Fruit fly (Drosophila melanogaster): ENCODE results near the gene mRpS26.

The mRpS26 gene

DNA sequence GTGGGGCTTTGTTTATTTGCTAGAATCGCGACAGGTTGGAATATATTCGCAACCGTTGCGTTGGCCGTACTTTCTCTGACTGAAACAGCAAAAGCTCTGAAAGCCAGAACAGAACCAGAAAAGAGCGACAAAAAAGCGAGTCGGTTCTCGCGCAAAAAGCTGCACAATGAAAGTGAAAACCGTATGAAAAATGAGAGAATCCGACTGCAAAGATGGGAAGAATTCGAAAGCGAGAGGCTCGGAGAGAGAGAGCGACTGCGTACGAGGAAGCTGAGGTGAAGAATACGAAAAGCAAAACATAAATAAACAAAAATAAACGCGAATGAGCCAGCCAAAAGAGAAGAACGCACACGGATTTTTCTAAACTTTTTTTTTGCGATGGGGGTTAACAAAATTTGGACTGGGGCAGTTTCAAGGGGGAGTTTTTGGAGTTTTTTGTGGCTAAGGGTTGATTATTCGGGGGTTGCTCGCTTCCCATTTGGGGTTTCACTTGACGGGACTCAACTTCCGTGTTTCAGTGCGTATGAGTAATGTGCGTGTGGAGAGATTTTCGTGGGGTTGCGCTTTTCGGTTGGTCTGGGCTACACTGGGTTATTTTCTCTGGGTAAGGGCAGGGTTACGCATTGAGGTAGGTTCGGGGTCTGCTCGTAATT lies 44.5 kb upstream of the mRpS26 start (continued):
- TF ChIP-seq Blimp-1 (GFP tag; optimal IDR thresholded peaks at IDR 0.05) (peak; percentile 98), topi (GFP tag; optimal IDR thresholded peaks at IDR 0.05) (peak; percentile 7), achi (GFP tag; optimal IDR thresholded peaks at IDR 0.05) (no peak), vri (GFP tag; optimal IDR thresholded peaks at IDR 0.05) (peak; percentile 59), Sox102F (GFP tag; optimal IDR thresholded peaks at IDR 0.05) (peak; percentile 67), CG6854 (GFP tag; optimal IDR thresholded peaks at IDR 0.05) (peak; percentile 81), CG6808 (GFP tag; optimal IDR thresholded peaks at IDR 0.05) (peak; percentile 64), CG9139 (GFP tag; optimal IDR thresholded peaks at IDR 0.05) (peak; percentile 69), svp (GFP tag) (peak; percentile 31), ss (GFP tag; optimal IDR thresholded peaks at IDR 0.05) (peak; percentile 62 to 67), Eip78C (GFP tag) (peak; percentile 28), Ets21C (GFP tag; optimal IDR thresholded peaks at IDR 0.05) (no peak), lz (GFP tag; optimal IDR thresholded peaks at IDR 0.05) (no peak), spab (GFP tag; optimal IDR thresholded peaks at IDR 0.05) (peak; percentile 13), CG31627 (GFP tag; optimal IDR thresholded peaks at IDR 0.05) (no peak), CG8319 (GFP tag; optimal IDR thresholded peaks at IDR 0.05) (no peak), acj6 (GFP tag; optimal IDR thresholded peaks at IDR 0.05) (no peak), CG3032 (tag; optimal IDR thresholded peaks at IDR 0.05) (peak; percentile 16), Sox15 (GFP tag; optimal IDR thresholded peaks at IDR 0.05) (no peak), net (GFP tag; optimal IDR thresholded peaks at IDR 0.05) (peak; percentile 1), CG32006 (GFP tag; optimal IDR thresholded peaks at IDR 0.05) (peak; percentile 25), CG7368 (GFP tag; optimal IDR thresholded peaks at IDR 0.05) (no peak), dac (GFP tag; optimal IDR thresholded peaks at IDR 0.05) (no peak), dsx (GFP tag; optimal IDR thresholded peaks at IDR 0.05; ENCODE audit: poor library complexity, severe bottlenecking) (peak; percentile 51), CG15336 (GFP tag; IDR thresholded peaks at IDR 0.05) (peak; percentile 44; the same call in 1 of the 2 replicates), CG11902 (GFP tag; optimal IDR thresholded peaks at IDR 0.05) (no peak)

DNA sequence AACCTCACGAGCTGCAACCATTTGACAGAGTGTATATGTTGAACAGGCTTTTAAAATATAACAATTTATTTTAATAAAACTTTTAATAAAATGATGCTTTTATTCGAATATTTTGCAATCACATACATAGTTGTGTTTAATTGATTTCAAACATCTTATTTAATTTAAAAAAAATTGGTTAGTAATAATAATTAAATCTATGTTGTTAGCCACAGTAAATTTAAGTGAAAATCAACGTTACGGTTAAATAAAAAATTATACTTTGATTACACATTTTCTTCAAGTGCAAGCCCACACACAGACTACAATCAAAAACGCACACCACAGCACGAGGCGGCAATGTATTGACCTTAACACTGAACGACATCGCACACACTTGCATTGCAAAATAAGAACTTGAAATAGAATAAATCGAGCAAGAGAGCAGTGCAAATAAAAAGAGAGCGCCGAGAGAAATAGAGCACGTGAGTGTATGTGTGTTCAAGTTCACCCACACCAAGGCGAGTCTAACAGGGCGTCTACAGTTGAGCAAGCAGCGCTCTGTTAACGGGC lies 43.3 kb upstream of the mRpS26 start:
- peak; percentile 84 for TF ChIP-seq CG8119 (GFP tag; IDR thresholded peaks at IDR 0.05)
- TF ChIP-seq acj6 (GFP tag; optimal IDR thresholded peaks at IDR 0.05): peak; percentile 56
- TF ChIP-seq CG6792 (GFP tag; optimal IDR thresholded peaks at IDR 0.05): peak; percentile 64
- peak; percentile 54 for TF ChIP-seq topi (GFP tag; optimal IDR thresholded peaks at IDR 0.05)
- TF ChIP-seq Blimp-1 (GFP tag; optimal IDR thresholded peaks at IDR 0.05): peak; percentile 35
- peak; percentile 56 to 88 for TF ChIP-seq salr (GFP tag; optimal IDR thresholded peaks at IDR 0.05)
- TF ChIP-seq CG9139 (GFP tag; optimal IDR thresholded peaks at IDR 0.05): peak; percentile 49
- TF ChIP-seq esn (GFP tag; optimal IDR thresholded peaks at IDR 0.05): peak; percentile 49
- peak; percentile 98 for TF ChIP-seq svp (GFP tag)
- peak; percentile 73 for TF ChIP-seq CG6808 (GFP tag; optimal IDR thresholded peaks at IDR 0.05)
- TF ChIP-seq CG16779 (tag; optimal IDR thresholded peaks at IDR 0.05): peak; percentile 57
- peak; percentile 56 for TF ChIP-seq CG8632 (GFP tag; optimal IDR thresholded peaks at IDR 0.05)
- TF ChIP-seq Eip75B (GFP tag; optimal IDR thresholded peaks at IDR 0.05): peak; percentile 75
- peak; percentile 79 for TF ChIP-seq CG10631 (GFP tag; optimal IDR thresholded peaks at IDR 0.05)
- peak; percentile 13 for TF ChIP-seq CG31627 (GFP tag; optimal IDR thresholded peaks at IDR 0.05)
- TF ChIP-seq lz (GFP tag; optimal IDR thresholded peaks at IDR 0.05): no peak
- TF ChIP-seq CG3032 (tag; optimal IDR thresholded peaks at IDR 0.05): peak; percentile 82
- peak; percentile 49; the same call in 1 of the 2 replicates for TF ChIP-seq CG11294 (GFP tag; IDR thresholded peaks at IDR 0.05)
- TF ChIP-seq Sox14 (GFP tag; optimal IDR thresholded peaks at IDR 0.05): peak; percentile 75
- TF ChIP-seq Smox (GFP tag; optimal IDR thresholded peaks at IDR 0.05): peak; percentile 57
- TF ChIP-seq Hr38 (GFP tag; optimal IDR thresholded peaks at IDR 0.05): no peak
- TF ChIP-seq Sox15 (GFP tag; optimal IDR thresholded peaks at IDR 0.05): peak; percentile 18
- TF ChIP-seq Hr4 (GFP tag; optimal IDR thresholded peaks at IDR 0.05): peak; percentile 73
- TF ChIP-seq CG7368 (GFP tag; optimal IDR thresholded peaks at IDR 0.05): peak; percentile 1
- peak; percentile 63 for TF ChIP-seq CG4318 (GFP tag; optimal IDR thresholded peaks at IDR 0.05)
- TF ChIP-seq CG6163 (GFP tag; IDR thresholded peaks at IDR 0.05): peak; percentile 77
- peak; percentile 71 for TF ChIP-seq CG3919 (GFP tag; optimal IDR thresholded peaks at IDR 0.05)
- peak; percentile 71 for TF ChIP-seq pdm3 (GFP tag; optimal IDR thresholded peaks at IDR 0.05)
- TF ChIP-seq CG1621 (tag; optimal IDR thresholded peaks at IDR 0.05): peak; percentile 82
- peak; percentile 76 for TF ChIP-seq Lpt (GFP tag; optimal IDR thresholded peaks at IDR 0.05)
- peak; percentile 85 for TF ChIP-seq dsx (GFP tag; optimal IDR thresholded peaks at IDR 0.05; ENCODE audit: poor library complexity, severe bottlenecking)
- TF ChIP-seq spab (GFP tag; optimal IDR thresholded peaks at IDR 0.05): peak; percentile 61
- peak; percentile 65 for TF ChIP-seq CG34406 (GFP tag; optimal IDR thresholded peaks at IDR 0.05)
- TF ChIP-seq net (GFP tag; optimal IDR thresholded peaks at IDR 0.05): peak; percentile 82
- TF ChIP-seq Ets96B (tag; optimal IDR thresholded peaks at IDR 0.05): peak; percentile 89

Measured in whole organism, prepupa.